Worm (Caenorhabditis elegans) whole organism, L4 larva: ENCODE measurements around the gene dgtr-1.

ENCODE experiments used
- F26F4.8 ChIP-seq: fragments of 200-800 bp; sonication (Bioruptor generic); conservative IDR thresholded peaks from 2 replicates; pipeline ENCODE4 v1.3.6; 2022; ENCODE audit warnings: missing genetic modification characterization, missing compliant biosample characterization
- F44E2.7 ChIP-seq: fragments of 200-800 bp; sonication (Bioruptor generic); IDR thresholded peaks from 2 replicates; pipeline ENCODE4 v2.1.2; 2022; ENCODE audit warnings: missing genetic modification characterization, missing compliant biosample characterization
- R02D3.7 ChIP-seq: fragments of 150-350 bp; sonication (generic microtip); optimal IDR thresholded peaks from 3 replicates; lab custom pipeline; 2014; ENCODE audit warnings: missing biosample characterization, missing genetic modification characterization
- T26A8.4 ChIP-seq: fragments of 200-800 bp; sonication (Bioruptor generic); IDR thresholded peaks from 2 replicates; pipeline ENCODE4 v1.3.6; 2022; ENCODE audit warnings: missing genetic modification characterization, missing compliant biosample characterization
- arid-1 ChIP-seq: fragments of 200-800 bp; sonication (Bioruptor generic); conservative IDR thresholded peaks from 2 replicates; pipeline ENCODE4 v1.3.6; 2022; ENCODE audit warnings: missing genetic modification reagents, missing genetic modification characterization, missing compliant biosample characterization
- ceh-20 ChIP-seq: fragments of 200-800 bp; sonication (Bioruptor generic); IDR thresholded peaks from 2 replicates; pipeline ENCODE4 v1.3.6; 2022; ENCODE audit warnings: missing genetic modification reagents, missing genetic modification characterization, missing compliant biosample characterization
- ceh-44 ChIP-seq: fragments of 200-800 bp; sonication (Bioruptor generic); IDR thresholded peaks from 2 replicates; pipeline ENCODE4 v1.3.6; 2022; ENCODE audit warnings: missing genetic modification reagents, missing genetic modification characterization, missing compliant biosample characterization
- ces-1 ChIP-seq: fragments of 150-350 bp; sonication (generic microtip); optimal IDR thresholded peaks from 4 replicates; lab custom pipeline; 2014; ENCODE audit warnings: missing biosample characterization, missing genetic modification reagents, missing genetic modification characterization
- daf-8 ChIP-seq: fragments of 200-800 bp; sonication (Bioruptor generic); IDR thresholded peaks from 2 replicates; pipeline ENCODE4 v1.3.6; 2022; ENCODE audit warnings: missing genetic modification characterization, missing compliant biosample characterization
- dpl-1 ChIP-seq: fragments of 150-350 bp; optimal IDR thresholded peaks from 2 replicates; lab custom pipeline; 2014; ENCODE audit warnings: missing biosample characterization, missing genetic modification reagents, missing genetic modification characterization
- duxl-1 ChIP-seq: sonication (generic microtip); optimal IDR thresholded peaks from 2 replicates; lab custom pipeline; 2016; ENCODE audit warnings: mild to moderate bottlenecking, missing genetic modification characterization, moderate library complexity, missing compliant biosample characterization; ENCODE audit not compliant: poor library complexity
- dve-1 ChIP-seq: sonication (generic microtip); optimal IDR thresholded peaks from 2 replicates; lab custom pipeline; 2017; ENCODE audit warnings: antibody characterized with exemption, mild to moderate bottlenecking, missing genetic modification characterization, missing compliant biosample characterization; ENCODE audit not compliant: insufficient read depth
- gei-8 ChIP-seq: fragments of 200-800 bp; sonication (Bioruptor generic); optimal IDR thresholded peaks from 2 replicates; lab custom pipeline; 2018; ENCODE audit warnings: mild to moderate bottlenecking, missing genetic modification characterization, missing compliant biosample characterization
- hmg-1.1 ChIP-seq: fragments of 200-800 bp; sonication (Bioruptor generic); IDR thresholded peaks from 2 replicates; pipeline ENCODE4 v1.3.6; 2022; ENCODE audit warnings: missing genetic modification reagents, missing genetic modification characterization, missing compliant biosample characterization
- lin-15B ChIP-seq: fragments of 150-350 bp; sonication (generic microtip); optimal IDR thresholded peaks from 3 replicates; lab custom pipeline; 2014; ENCODE audit warnings: missing biosample characterization, missing genetic modification characterization
- lin-38 ChIP-seq: fragments of 200-800 bp; sonication (Bioruptor generic); IDR thresholded peaks from 2 replicates; pipeline ENCODE4 v1.3.6; 2022; ENCODE audit warnings: missing genetic modification reagents, missing genetic modification characterization, missing compliant biosample characterization
- lir-3 ChIP-seq: sonication (generic microtip); optimal IDR thresholded peaks from 2 replicates; lab custom pipeline; 2016; ENCODE audit warnings: mild to moderate bottlenecking, missing genetic modification characterization, missing compliant biosample characterization
- lsy-2 ChIP-seq, 2 experiments: fragments of 150-350 bp in 1 of 2; sonication (generic microtip) in 1 of 2; optimal IDR thresholded peaks; 2 replicates each; lab custom pipeline; 2014 to 2017; ENCODE audit warnings: missing biosample characterization in 2 of 2, missing genetic modification characterization in 2 of 2
- madf-5 ChIP-seq, 2 experiments: fragments of 200-800 bp; sonication (Bioruptor generic); IDR thresholded peaks; 2 replicates each; pipeline ENCODE4 v1.3.6; 2022; ENCODE audit warnings: missing compliant biosample characterization in 2 of 2, missing genetic modification characterization in 2 of 2
- madf-9 ChIP-seq: fragments of 200-800 bp; sonication (Bioruptor generic); conservative IDR thresholded peaks from 2 replicates; pipeline ENCODE4 v1.3.6; 2022; ENCODE audit warnings: missing genetic modification reagents, missing genetic modification characterization, missing compliant biosample characterization
- mep-1 ChIP-seq: fragments of 150-350 bp; sonication (generic microtip); optimal IDR thresholded peaks from 3 replicates; lab custom pipeline; 2014; ENCODE audit warnings: missing biosample characterization, missing genetic modification characterization
- mes-2 ChIP-seq: sonication (generic microtip); optimal IDR thresholded peaks from 2 replicates; lab custom pipeline; 2016; ENCODE audit warnings: missing genotype, mild to moderate bottlenecking, missing genetic modification characterization, missing compliant biosample characterization; ENCODE audit not compliant: poor library complexity, severe bottlenecking
- mxl-3 ChIP-seq: fragments of 200-800 bp; sonication (Bioruptor generic); optimal IDR thresholded peaks from 2 replicates; lab custom pipeline; 2018; ENCODE audit warnings: mild to moderate bottlenecking, missing genetic modification characterization, missing compliant biosample characterization
- nhr-102 ChIP-seq: sonication (generic microtip); optimal IDR thresholded peaks from 2 replicates; lab custom pipeline; 2016; ENCODE audit warnings: mild to moderate bottlenecking, missing genetic modification characterization, moderate library complexity, missing compliant biosample characterization
- nhr-11 ChIP-seq: fragments of 150-350 bp; optimal IDR thresholded peaks from 2 replicates; lab custom pipeline; 2014; ENCODE audit warnings: missing biosample characterization, missing genetic modification characterization
- php-3 ChIP-seq: fragments of 200-800 bp; sonication (Bioruptor generic); IDR thresholded peaks from 2 replicates; pipeline ENCODE4 v1.3.6; 2022; ENCODE audit warnings: missing genetic modification reagents, missing genetic modification characterization, missing compliant biosample characterization
- saeg-2 ChIP-seq: fragments of 200-800 bp; sonication (Bioruptor generic); IDR thresholded peaks from 2 replicates; pipeline ENCODE4 v1.3.6; 2022; ENCODE audit warnings: missing genetic modification reagents, missing genetic modification characterization, missing compliant biosample characterization
- skn-1 ChIP-seq: fragments of 150-350 bp; optimal IDR thresholded peaks from 2 replicates; lab custom pipeline; 2014; ENCODE audit warnings: missing biosample characterization, missing genetic modification characterization
- snpc-1.2 ChIP-seq: fragments of 200-800 bp; sonication (Bioruptor generic); IDR thresholded peaks from 2 replicates; pipeline ENCODE4 v1.3.6; 2022; ENCODE audit warnings: missing genetic modification reagents, missing genetic modification characterization, missing compliant biosample characterization
- spr-1 ChIP-seq: sonication (generic microtip); optimal IDR thresholded peaks from 2 replicates; lab custom pipeline; 2016; ENCODE audit warnings: mild to moderate bottlenecking, missing genetic modification characterization, missing compliant biosample characterization
- spr-3 ChIP-seq: fragments of 200-800 bp; sonication (Bioruptor generic); optimal IDR thresholded peaks from 2 replicates; lab custom pipeline; 2018; ENCODE audit warnings: mild to moderate bottlenecking, missing genetic modification characterization, missing compliant biosample characterization
- tag-97 ChIP-seq: fragments of 200-800 bp; sonication (Bioruptor generic); IDR thresholded peaks from 2 replicates; pipeline ENCODE4 v1.3.6; 2022; ENCODE audit warnings: missing genetic modification characterization, missing compliant biosample characterization
- unc-39 ChIP-seq: sonication (generic microtip); optimal IDR thresholded peaks from 2 replicates; lab custom pipeline; 2017; ENCODE audit warnings: missing biosample characterization, missing genetic modification characterization
- unc-62 ChIP-seq, 3 experiments: fragments of 150-350 bp in 1 of 3; sonication (generic microtip); optimal IDR thresholded peaks in 2 of 3; peaks in 1 of 3; 1 replicate in 1 of 3; 2 replicates in 2 of 3; lab custom pipeline; 2014 to 2017; ENCODE audit warnings: missing biosample characterization in 3 of 3, missing genetic modification characterization in 3 of 3, missing genetic modification reagents in 3 of 3, missing genotype in 1 of 3
- vab-7 ChIP-seq: fragments of 200-800 bp; sonication (Bioruptor generic); IDR thresholded peaks from 2 replicates; pipeline ENCODE4 v1.3.6; 2022; ENCODE audit warnings: missing genetic modification reagents, missing genetic modification characterization, missing compliant biosample characterization
- zip-11 ChIP-seq: fragments of 200-800 bp; sonication (Bioruptor generic); IDR thresholded peaks from 2 replicates; pipeline ENCODE4 v1.3.6; 2022; ENCODE audit warnings: missing genetic modification characterization, missing compliant biosample characterization
- ztf-11 ChIP-seq: fragments of 150-350 bp; optimal IDR thresholded peaks from 2 replicates; lab custom pipeline; 2014; ENCODE audit warnings: missing biosample characterization, missing genetic modification characterization
- ztf-7 ChIP-seq: fragments of 150-350 bp; optimal IDR thresholded peaks from 2 replicates; lab custom pipeline; 2014; ENCODE audit warnings: missing biosample characterization, missing genetic modification characterization

The dgtr-1 gene

ce11 chrV:6506238-6506956, 9.5 kb downstream of the dgtr-1 start:
- TF ChIP-seq lir-3 (tag; lab: Kevin White, UChicago), result no peak
- peak in 1 of 2 experiments; percentile 95 for TF ChIP-seq unc-62 (GFP tag; optimal IDR thresholded peaks at IDR 0.05 in 1 of 2; lab: Kevin White, UChicago)
- no peak for TF ChIP-seq unc-62 (tag; optimal IDR thresholded peaks at IDR 0.05; lab: Kevin White, UChicago)

ce11 chrV:6508703-6509102, 11.8 kb downstream of the dgtr-1 start, which contains the start of gene ubh-3:
ubh-3 (minus strand) TSS chrV:6508803.
- TF ChIP-seq ztf-7 (tag; lab: Kevin White, UChicago) (no peak), tag-97 (no peak), madf-9 (GFP tag; lab: Robert Waterston, UW) (no peak), ceh-20 (no peak), saeg-2 (GFP tag; lab: Robert Waterston, UW) (no peak), zip-11 (GFP tag; lab: Robert Waterston, UW) (no peak), dve-1 (tag; lab: Kevin White, UChicago) (no peak), nhr-11 (tag; lab: Kevin White, UChicago) (no peak), ztf-11 (tag; lab: Kevin White, UChicago) (no peak), php-3 (GFP tag; lab: Robert Waterston, UW) (no peak), mxl-3 (no peak), arid-1 (GFP tag; lab: Robert Waterston, UW) (no peak), hmg-1.1 (GFP tag; lab: Robert Waterston, UW) (no peak), duxl-1 (tag; lab: Kevin White, UChicago) (no peak), skn-1 (tag; lab: Kevin White, UChicago) (no peak), T26A8.4 (GFP tag; lab: Robert Waterston, UW) (no peak)

- no peak for TF ChIP-seq R02D3.7 (tag; lab: Kevin White, UChicago)
- no peak for TF ChIP-seq lin-15B (tag; lab: Kevin White, UChicago)
Measured at ce11 chrV:6509717-6510116, 12.8 kb downstream of the dgtr-1 start, which contains the start of gene ubh-2. ubh-2 (minus strand) TSS chrV:6509817.

- TF ChIP-seq lsy-2 (tag; optimal IDR thresholded peaks at IDR 0.05; lab: Kevin White, UChicago) (peak in 1 of 2 experiments; percentile 44), madf-9 (GFP tag; lab: Robert Waterston, UW) (no peak), dpl-1 (GFP tag; lab: Kevin White, UChicago) (no peak), lin-15B (tag; lab: Kevin White, UChicago) (no peak), mep-1 (tag; lab: Kevin White, UChicago) (no peak), daf-8 (GFP tag; lab: Robert Waterston, UW) (no peak)
Measured at ce11 chrV:6510622-6511021, 13.7 kb downstream of the dgtr-1 start.

ce11 chrV:6511121-6511520, 14.2 kb downstream of the dgtr-1 start, which contains the start of gene ubh-1:
ubh-1 (minus strand) TSS chrV:6511409.
- TF ChIP-seq madf-5 (GFP tag; IDR thresholded peaks at IDR 0.05; lab: Robert Waterston, UW) (no peak), T26A8.4 (GFP tag; lab: Robert Waterston, UW) (peak; percentile 46), gei-8 (GFP tag; lab: Kevin White, UChicago) (no peak), F44E2.7 (GFP tag; lab: Robert Waterston, UW) (no peak), F26F4.8 (GFP tag; lab: Robert Waterston, UW) (no peak), snpc-1.2 (GFP tag; lab: Robert Waterston, UW) (no peak), hmg-1.1 (GFP tag; lab: Robert Waterston, UW) (no peak), nhr-102 (tag; lab: Kevin White, UChicago) (no peak), spr-3 (GFP tag; lab: Kevin White, UChicago) (no peak), ces-1 (no peak), unc-62 (GFP tag; optimal IDR thresholded peaks at IDR 0.05 in 1 of 2; lab: Kevin White, UChicago) (peak in 1 of 2 experiments; percentile 96), unc-62 (tag; optimal IDR thresholded peaks at IDR 0.05; lab: Kevin White, UChicago) (no peak), spr-1 (tag; lab: Kevin White, UChicago) (no peak), mes-2 (tag; lab: Kevin White, UChicago) (peak; percentile 25), unc-39 (tag; lab: Kevin White, UChicago) (no peak), vab-7 (GFP tag; lab: Robert Waterston, UW) (no peak), dpl-1 (GFP tag; lab: Kevin White, UChicago) (no peak), lin-38 (GFP tag; lab: Robert Waterston, UW) (no peak), ceh-44 (GFP tag; lab: Robert Waterston, UW) (no peak)
